Fruit fly (Drosophila melanogaster) whole organism, embryonic: ENCODE measurements around the gene CG2147.

Source experiments
- Awh ChIP-seq: fragments of 200-800 bp; sonication (Bioruptor generic); IDR thresholded peaks from 2 replicates; pipeline ENCODE4, ENCODE4 v1.3.6; 2022; ENCODE audit warnings: missing biosample characterization, missing genetic modification characterization
- CG10431 ChIP-seq: fragments of 200-800 bp; sonication (Bioruptor generic); optimal IDR thresholded peaks from 3 replicates; lab custom pipeline; 2018; ENCODE audit warnings: missing biosample characterization, mild to moderate bottlenecking, missing genetic modification characterization
- CG10565 ChIP-seq: fragments of 200-800 bp; sonication (Bioruptor generic); optimal IDR thresholded peaks from 3 replicates; lab custom pipeline; 2016; ENCODE audit warnings: missing biosample characterization, mild to moderate bottlenecking, missing genetic modification characterization
- CG11504 ChIP-seq: fragments of 200-800 bp; sonication (Bioruptor generic); optimal IDR thresholded peaks from 3 replicates; lab custom pipeline; 2019; ENCODE audit warnings: missing biosample characterization, mild to moderate bottlenecking, missing genetic modification characterization, moderate library complexity
- CG13123 ChIP-seq: fragments of 200-800 bp; sonication (Bioruptor generic); optimal IDR thresholded peaks from 2 replicates; lab custom pipeline; 2016; ENCODE audit warnings: missing biosample characterization, missing genetic modification characterization
- CG14014 ChIP-seq: fragments of 200-800 bp; sonication (Bioruptor generic); IDR thresholded peaks from 2 replicates; pipeline ENCODE4 v1.3.6; 2022; ENCODE audit warnings: missing biosample characterization, missing genetic modification characterization
- CG15269 ChIP-seq: fragments of 200-800 bp; sonication (Bioruptor generic); optimal IDR thresholded peaks from 2 replicates; lab custom pipeline; 2018; ENCODE audit warnings: missing biosample characterization, mild to moderate bottlenecking, missing genetic modification characterization, moderate library complexity
- CG1529 ChIP-seq: fragments of 200-800 bp; sonication (Bioruptor generic); optimal IDR thresholded peaks from 3 replicates; lab custom pipeline; 2018; ENCODE audit warnings: missing biosample characterization, missing genetic modification characterization
- CG16815 ChIP-seq: fragments of 200-800 bp; sonication (Bioruptor generic); optimal IDR thresholded peaks from 3 replicates; lab custom pipeline; 2017; ENCODE audit warnings: missing biosample characterization, mild to moderate bottlenecking, missing genetic modification characterization
- CG17359 ChIP-seq: fragments of 200-800 bp; sonication (Bioruptor generic); optimal IDR thresholded peaks from 3 replicates; lab custom pipeline; 2018; ENCODE audit warnings: missing biosample characterization, mild to moderate bottlenecking, missing genetic modification characterization, moderate library complexity
- CG18262 ChIP-seq: fragments of 200-800 bp; optimal IDR thresholded peaks from 3 replicates; lab custom pipeline; 2019; ENCODE audit warnings: missing biosample characterization, mild to moderate bottlenecking, missing genetic modification characterization, moderate library complexity
- CG2116 ChIP-seq: fragments of 200-800 bp; sonication (Bioruptor generic); optimal IDR thresholded peaks from 3 replicates; lab custom pipeline; 2018; ENCODE audit warnings: missing biosample characterization, mild to moderate bottlenecking, missing genetic modification characterization
- CG2120 ChIP-seq: fragments of 200-800 bp; sonication (Bioruptor generic); optimal IDR thresholded peaks from 3 replicates; lab custom pipeline; 2016; ENCODE audit warnings: missing biosample characterization, missing genetic modification characterization
- CG2678 ChIP-seq: fragments of 200-800 bp; sonication (Bioruptor generic); optimal IDR thresholded peaks from 3 replicates; lab custom pipeline; 2019; ENCODE audit warnings: missing biosample characterization, mild to moderate bottlenecking, missing genetic modification characterization, moderate library complexity
- CG2712 ChIP-seq: fragments of 200-800 bp; optimal IDR thresholded peaks from 3 replicates; lab custom pipeline; 2019; ENCODE audit warnings: missing biosample characterization, mild to moderate bottlenecking, missing genetic modification characterization, moderate library complexity
- CG34422 ChIP-seq: fragments of 200-800 bp; sonication (Bioruptor generic); IDR thresholded peaks from 3 replicates; pipeline ENCODE4 v1.3.6; 2022; ENCODE audit warnings: missing biosample characterization, missing genetic modification characterization
- CG4360 ChIP-seq: fragments of 200-800 bp; sonication (Bioruptor generic); IDR thresholded peaks from 2 replicates; pipeline ENCODE4 v1.3.6; 2022; ENCODE audit warnings: missing biosample characterization, missing genetic modification characterization
- CG6791 ChIP-seq: fragments of 200-800 bp; sonication (Bioruptor generic); IDR thresholded peaks from 3 replicates; pipeline ENCODE4 v1.3.6; 2022; ENCODE audit warnings: missing biosample characterization, missing genetic modification characterization; ENCODE audit not compliant: partially characterized antibody
- CG9609 ChIP-seq: fragments of 200-800 bp; sonication (Bioruptor generic); optimal IDR thresholded peaks from 3 replicates; lab custom pipeline; 2016; ENCODE audit warnings: missing biosample characterization, missing genetic modification characterization
- CG9932 ChIP-seq: fragments of 200-800 bp; sonication (Bioruptor generic); IDR thresholded peaks from 2 replicates; pipeline ENCODE4 v1.3.6; 2022; ENCODE audit warnings: missing biosample characterization, missing genetic modification characterization
- Dref ChIP-seq: fragments of 200-800 bp; sonication (Bioruptor generic); IDR thresholded peaks from 2 replicates; pipeline ENCODE4 v1.3.6; 2022; ENCODE audit warnings: missing biosample characterization, missing genetic modification characterization
- Gug ChIP-seq: fragments of 200-800 bp; sonication (Bioruptor generic); IDR thresholded peaks from 4 replicates; pipeline ENCODE4 v1.3.6; 2022; ENCODE audit warnings: missing biosample characterization, missing genetic modification characterization
- Hr51 ChIP-seq, 2 experiments: fragments of 200-800 bp; sonication (Bioruptor generic); optimal IDR thresholded peaks; 2 replicates in 1 of 2; 3 replicates in 1 of 2; lab custom pipeline; 2016 to 2018; ENCODE audit warnings: missing biosample characterization in 2 of 2, missing genetic modification characterization in 2 of 2, mild to moderate bottlenecking in 1 of 2, moderate library complexity in 1 of 2
- MBD-R2 ChIP-seq: fragments of 200-800 bp; sonication (Bioruptor generic); IDR thresholded peaks from 2 replicates; pipeline ENCODE4 v1.3.6; 2022; ENCODE audit warnings: missing biosample characterization, missing genetic modification characterization
- MTF-1 ChIP-seq: fragments of 200-800 bp; sonication (Bioruptor generic); optimal IDR thresholded peaks from 2 replicates; lab custom pipeline; 2018; ENCODE audit warnings: missing biosample characterization, mild to moderate bottlenecking, missing genetic modification characterization, borderline replicate concordance
- Mrtf ChIP-seq: fragments of 200-800 bp; sonication (Bioruptor generic); IDR thresholded peaks from 3 replicates; pipeline ENCODE4 v1.3.6; 2022; ENCODE audit warnings: missing biosample characterization, missing genetic modification characterization
- Opbp ChIP-seq: fragments of 200-800 bp; sonication (Bioruptor generic); IDR thresholded peaks from 3 replicates; pipeline ENCODE4 v1.3.6; 2022; ENCODE audit warnings: missing biosample characterization, missing genetic modification characterization; ENCODE audit not compliant: partially characterized antibody
- PHDP ChIP-seq: fragments of 200-800 bp; sonication (Bioruptor generic); optimal IDR thresholded peaks from 3 replicates; lab custom pipeline; 2018; ENCODE audit warnings: missing biosample characterization, mild to moderate bottlenecking, missing genetic modification characterization, moderate library complexity
- Ptx1 ChIP-seq: fragments of 200-800 bp; sonication (Bioruptor generic); IDR thresholded peaks from 2 replicates; pipeline ENCODE4 v1.3.6; 2022; ENCODE audit warnings: missing biosample characterization, missing genetic modification characterization
- Ravus ChIP-seq: fragments of 200-800 bp; sonication (Bioruptor generic); IDR thresholded peaks from 2 replicates; pipeline ENCODE4 v1.3.6; 2022; ENCODE audit warnings: missing biosample characterization, missing genetic modification characterization
- Sin3A ChIP-seq: fragments of >200 bp; optimal IDR thresholded peaks from 2 replicates; lab custom pipeline; 2018
- Trl ChIP-seq, 3 experiments: fragments of >200 bp in 2 of 3; fragments of 200-800 bp in 1 of 3; sonication (Bioruptor generic) in 1 of 3; optimal IDR thresholded peaks; 2 replicates in 1 of 3; 3 replicates in 2 of 3; lab custom pipeline; 2016 to 2017; ENCODE audit warnings: missing biosample characterization in 1 of 3, missing genetic modification characterization in 1 of 3
- Xbp1 ChIP-seq: fragments of 200-800 bp; sonication (Bioruptor generic); optimal IDR thresholded peaks from 3 replicates; lab custom pipeline; 2016; ENCODE audit warnings: missing biosample characterization, mild to moderate bottlenecking, missing genetic modification characterization
- ab ChIP-seq: fragments of 200-800 bp; sonication (Bioruptor generic); optimal IDR thresholded peaks from 2 replicates; lab custom pipeline; 2016; ENCODE audit warnings: missing biosample characterization, missing genetic modification characterization
- ara ChIP-seq: fragments of 200-800 bp; sonication (Bioruptor generic); IDR thresholded peaks from 2 replicates; pipeline ENCODE4 v1.3.6; 2022; ENCODE audit warnings: missing biosample characterization, missing genetic modification characterization
- btn ChIP-seq: fragments of 200-800 bp; sonication (Bioruptor generic); optimal IDR thresholded peaks from 2 replicates; lab custom pipeline; 2016; ENCODE audit warnings: missing biosample characterization, missing genetic modification characterization
- en ChIP-seq: fragments of 200-800 bp; sonication (Bioruptor generic); optimal IDR thresholded peaks from 2 replicates; lab custom pipeline; 2016; ENCODE audit warnings: missing biosample characterization, missing genetic modification characterization
- gcm ChIP-seq: fragments of 200-800 bp; sonication (Bioruptor generic); optimal IDR thresholded peaks from 2 replicates; lab custom pipeline; 2019; ENCODE audit warnings: missing biosample characterization, mild to moderate bottlenecking, missing genetic modification characterization, moderate library complexity
- grau ChIP-seq: fragments of 200-800 bp; optimal IDR thresholded peaks from 3 replicates; lab custom pipeline; 2019; ENCODE audit warnings: missing biosample characterization, mild to moderate bottlenecking, missing genetic modification characterization, moderate library complexity
- h ChIP-seq: fragments of >200 bp; optimal IDR thresholded peaks from 2 replicates; lab custom pipeline; 2017
- hkb ChIP-seq, 2 experiments: fragments of 200-800 bp in 1 of 2; fragments of >200 bp in 1 of 2; sonication (Bioruptor generic) in 1 of 2; IDR thresholded peaks in 1 of 2; optimal IDR thresholded peaks in 1 of 2; 2 replicates each; pipeline versions ENCODE4 v1.3.6 to Lab custom; 2017 to 2022; ENCODE audit warnings: missing biosample characterization in 1 of 2, missing genetic modification characterization in 1 of 2
- lmd ChIP-seq: fragments of 200-800 bp; sonication (Bioruptor generic); IDR thresholded peaks from 2 replicates; pipeline ENCODE4 v1.3.6; 2022; ENCODE audit warnings: missing biosample characterization, missing genetic modification characterization
- mirr ChIP-seq: fragments of 200-800 bp; sonication (Bioruptor generic); optimal IDR thresholded peaks from 3 replicates; lab custom pipeline; 2018; ENCODE audit warnings: missing biosample characterization, mild to moderate bottlenecking, missing genetic modification characterization
- phol ChIP-seq: fragments of 200-800 bp; sonication (Bioruptor generic); optimal IDR thresholded peaks from 3 replicates; lab custom pipeline; 2018; ENCODE audit warnings: missing biosample characterization, mild to moderate bottlenecking, missing genetic modification characterization, moderate library complexity
- seq ChIP-seq: fragments of 200-800 bp; sonication (Bioruptor generic); IDR thresholded peaks from 2 replicates; pipeline ENCODE4 v1.3.6; 2022; ENCODE audit warnings: missing biosample characterization, missing genetic modification characterization
- slp2 ChIP-seq: fragments of 200-800 bp; sonication (Bioruptor generic); optimal IDR thresholded peaks from 2 replicates; lab custom pipeline; 2016; ENCODE audit warnings: missing biosample characterization, missing genetic modification characterization
- sob ChIP-seq: fragments of 200-800 bp; sonication (Bioruptor generic); IDR thresholded peaks from 2 replicates; pipeline ENCODE4 v1.3.6; 2022; ENCODE audit warnings: missing biosample characterization, missing genetic modification characterization
- tgo ChIP-seq: fragments of 200-800 bp; sonication (Bioruptor generic); IDR thresholded peaks from 3 replicates; pipeline ENCODE4 v1.3.6; 2022; ENCODE audit warnings: missing biosample characterization, missing genetic modification characterization
- trem ChIP-seq: fragments of 200-800 bp; optimal IDR thresholded peaks from 3 replicates; lab custom pipeline; 2019; ENCODE audit warnings: missing biosample characterization, mild to moderate bottlenecking, missing genetic modification characterization, moderate library complexity
- tx ChIP-seq: fragments of 200-800 bp; sonication (Bioruptor generic); optimal IDR thresholded peaks from 2 replicates; lab custom pipeline; 2016; ENCODE audit warnings: missing biosample characterization, missing genetic modification characterization
- unpg ChIP-seq: fragments of 200-800 bp; sonication (Bioruptor generic); optimal IDR thresholded peaks from 3 replicates; lab custom pipeline; 2018; ENCODE audit warnings: missing biosample characterization, mild to moderate bottlenecking, missing genetic modification characterization, moderate library complexity
- usp ChIP-seq: fragments of >200 bp; optimal IDR thresholded peaks from 2 replicates; lab custom pipeline; 2017; ENCODE audit warnings: missing biosample characterization, missing genetic modification characterization

CG2147 gene

dm6 chrX:8263236-8263635, 22.8 kb downstream of the CG2147 start (continued):
- TF ChIP-seq CG11504 (tag; lab: Kevin White, UChicago), result peak; percentile 43
- TF ChIP-seq CG15269 (tag; lab: Kevin White, UChicago), result peak; percentile 38
- TF ChIP-seq CG16815 (GFP tag; lab: Kevin White, UChicago), result no peak
- peak; percentile 25; the same call in 1 of the 2 replicates for TF ChIP-seq CG9932 (GFP tag; lab: Robert Waterston, UW)
- no peak for TF ChIP-seq usp (GFP tag; lab: Kevin White, UChicago)
- no peak for TF ChIP-seq MTF-1 (GFP tag; lab: Kevin White, UChicago)
- TF ChIP-seq Awh (GFP tag; lab: Robert Waterston, UW), result no peak
- no peak for TF ChIP-seq CG9609 (GFP tag; lab: Kevin White, UChicago)
- TF ChIP-seq lmd (GFP tag; lab: Robert Waterston, UW), result peak; percentile 43; the same call in 1 of the 2 replicates
- no peak for TF ChIP-seq CG2712 (tag; lab: Kevin White, UChicago)
- no peak for TF ChIP-seq trem (tag; lab: Kevin White, UChicago)
- no peak for TF ChIP-seq en (GFP tag; lab: Kevin White, UChicago)
- TF ChIP-seq Opbp (GFP tag; lab: Robert Waterston, UW), result no peak
- TF ChIP-seq h, result no peak
- no peak for TF ChIP-seq Trl (optimal IDR thresholded peaks at IDR 0.05; lab: Kevin White, UChicago)
- no peak for TF ChIP-seq Trl (GFP tag; optimal IDR thresholded peaks at IDR 0.05; lab: Kevin White, UChicago)
- no peak for TF ChIP-seq CG2116
- no peak for TF ChIP-seq tgo (GFP tag; lab: Robert Waterston, UW)
- no peak for TF ChIP-seq hkb (optimal IDR thresholded peaks at IDR 0.05; lab: Kevin White, UChicago)
- no peak for TF ChIP-seq hkb (GFP tag; IDR thresholded peaks at IDR 0.05; lab: Robert Waterston, UW)
- peak; percentile 1 for TF ChIP-seq Xbp1
- TF ChIP-seq Gug (GFP tag; lab: Robert Waterston, UW), result no peak
- no peak for TF ChIP-seq CG6791 (GFP tag; lab: Robert Waterston, UW)
- no peak for TF ChIP-seq CG4360 (GFP tag; lab: Robert Waterston, UW)
- peak in 1 of 2 experiments; percentile 30 for TF ChIP-seq Hr51 (GFP tag; optimal IDR thresholded peaks at IDR 0.05; lab: Kevin White, UChicago)
- peak; percentile 9 for TF ChIP-seq CG18262 (tag; lab: Kevin White, UChicago)
- TF ChIP-seq MBD-R2 (GFP tag; lab: Robert Waterston, UW), result no peak
- no peak for TF ChIP-seq CG13123 (GFP tag; lab: Kevin White, UChicago)
- TF ChIP-seq Sin3A (lab: Kevin White, UChicago), result no peak
- peak; percentile 45 for TF ChIP-seq Ptx1
- no peak for TF ChIP-seq ab (GFP tag; lab: Kevin White, UChicago)
- no peak for TF ChIP-seq mirr (GFP tag; lab: Kevin White, UChicago)
- TF ChIP-seq CG10431 (GFP tag; lab: Kevin White, UChicago), result no peak
- peak; percentile 14 for TF ChIP-seq CG2120 (GFP tag; lab: Kevin White, UChicago)
- TF ChIP-seq Dref, result no peak
- TF ChIP-seq phol (tag; lab: Kevin White, UChicago), result no peak
- no peak for TF ChIP-seq CG1529
- TF ChIP-seq CG10565 (GFP tag; lab: Kevin White, UChicago), result no peak
- no peak for TF ChIP-seq CG17359 (tag; lab: Kevin White, UChicago)
- no peak for TF ChIP-seq gcm (GFP tag; lab: Kevin White, UChicago)
- TF ChIP-seq seq (GFP tag; lab: Robert Waterston, UW), result no peak
- no peak for TF ChIP-seq sob (GFP tag; lab: Robert Waterston, UW)
- no peak for TF ChIP-seq ara (GFP tag; lab: Robert Waterston, UW)
- TF ChIP-seq Mrtf (GFP tag; lab: Robert Waterston, UW), result no peak
- no peak for TF ChIP-seq unpg
- TF ChIP-seq CG2678 (tag; lab: Kevin White, UChicago), result peak; percentile 44
- TF ChIP-seq CG14014 (GFP tag; lab: Robert Waterston, UW), result no peak
- no peak for TF ChIP-seq Ravus (GFP tag; lab: Robert Waterston, UW)
- no peak for TF ChIP-seq slp2 (GFP tag; lab: Kevin White, UChicago)
- TF ChIP-seq CG34422 (GFP tag; lab: Robert Waterston, UW), result no peak
- peak; percentile 76 for TF ChIP-seq grau
- no peak for TF ChIP-seq tx (GFP tag; lab: Kevin White, UChicago)
- no peak for TF ChIP-seq PHDP (tag; lab: Kevin White, UChicago)
- TF ChIP-seq btn, result no peak
